Worm (Caenorhabditis elegans) whole organism, late embryonic: ENCODE measurements around the gene T25B9.12.

Experiments
- F13H6.1 ChIP-seq: sonication (generic microtip); optimal IDR thresholded peaks from 2 replicates; lab custom pipeline; 2016; ENCODE audit warnings: missing genetic modification characterization, missing compliant biosample characterization
- ceh-30 ChIP-seq: fragments of 150-350 bp; optimal IDR thresholded peaks from 2 replicates; lab custom pipeline; 2014; ENCODE audit warnings: missing biosample characterization, missing genetic modification characterization
- dve-1 ChIP-seq: sonication (generic microtip); optimal IDR thresholded peaks from 2 replicates; lab custom pipeline; 2017; ENCODE audit warnings: antibody characterized with exemption, mild to moderate bottlenecking, missing genetic modification characterization, missing compliant biosample characterization
- elt-2 ChIP-seq: sonication (generic microtip); optimal IDR thresholded peaks from 2 replicates; lab custom pipeline; 2016; ENCODE audit warnings: missing genetic modification reagents, missing genetic modification characterization, missing compliant biosample characterization
- eyg-1 ChIP-seq: sonication (generic microtip); optimal IDR thresholded peaks from 2 replicates; lab custom pipeline; 2016; ENCODE audit warnings: missing genotype, missing genetic modification characterization, missing compliant biosample characterization

- TF ChIP-seq eyg-1, result no peak
- no peak for TF ChIP-seq F13H6.1
- TF ChIP-seq elt-2 (tag; lab: Kevin White, UChicago), result no peak
- TF ChIP-seq ceh-30 (tag; lab: Kevin White, UChicago), result no peak
- no peak for TF ChIP-seq dve-1 (tag; lab: Kevin White, UChicago)
Observed at ce11 chrIV:10766071-10766470, 918 bp downstream of the T25B9.12 start.
